Fruit fly (Drosophila melanogaster) whole organism, embryonic: ENCODE measurements around the gene CG42540.

Source experiments
- Asciz ChIP-seq: fragments of 200-800 bp; sonication (Bioruptor generic); optimal IDR thresholded peaks from 2 replicates; lab custom pipeline; 2017; ENCODE audit warnings: missing biosample characterization, mild to moderate bottlenecking, missing genetic modification characterization, missing genetic modification reagents
- Atf3 ChIP-seq: fragments of 200-800 bp; sonication (Bioruptor generic); optimal IDR thresholded peaks from 3 replicates; lab custom pipeline; 2016; ENCODE audit warnings: missing biosample characterization, missing genetic modification characterization
- Bteb2 ChIP-seq: fragments of 200-800 bp; sonication (Bioruptor generic); optimal IDR thresholded peaks from 2 replicates; lab custom pipeline; 2016; ENCODE audit warnings: missing biosample characterization, missing genetic modification characterization
- CG10147 ChIP-seq: fragments of 200-800 bp; sonication (Bioruptor generic); optimal IDR thresholded peaks from 2 replicates; lab custom pipeline; 2019; ENCODE audit warnings: missing biosample characterization, mild to moderate bottlenecking, missing genetic modification characterization, moderate library complexity
- CG10267 ChIP-seq: fragments of 200-800 bp; sonication (Bioruptor generic); optimal IDR thresholded peaks from 2 replicates; lab custom pipeline; 2018; ENCODE audit warnings: missing biosample characterization, mild to moderate bottlenecking, missing genetic modification characterization, moderate library complexity
- CG10654 ChIP-seq: fragments of 200-800 bp; sonication (Bioruptor generic); optimal IDR thresholded peaks from 2 replicates; lab custom pipeline; 2016; ENCODE audit warnings: missing biosample characterization, missing genetic modification characterization
- CG12155 ChIP-seq: fragments of 200-800 bp; sonication (Bioruptor generic); optimal IDR thresholded peaks from 3 replicates; lab custom pipeline; 2016; ENCODE audit warnings: missing biosample characterization, missing genetic modification characterization
- CG1233 ChIP-seq: fragments of 200-800 bp; sonication (Bioruptor generic); optimal IDR thresholded peaks from 4 replicates; lab custom pipeline; 2018; ENCODE audit warnings: missing biosample characterization, mild to moderate bottlenecking, missing genetic modification characterization
- CG13296 ChIP-seq: fragments of 200-800 bp; sonication (Bioruptor generic); optimal IDR thresholded peaks from 3 replicates; lab custom pipeline; 2018; ENCODE audit warnings: missing biosample characterization, mild to moderate bottlenecking, missing genetic modification characterization
- CG14050 ChIP-seq: fragments of 200-800 bp; sonication (Bioruptor generic); IDR thresholded peaks from 3 replicates; pipeline ENCODE4 v1.3.6; 2022; ENCODE audit warnings: missing biosample characterization, missing genetic modification characterization
- CG1529 ChIP-seq: fragments of 200-800 bp; sonication (Bioruptor generic); optimal IDR thresholded peaks from 3 replicates; lab custom pipeline; 2018; ENCODE audit warnings: missing biosample characterization, missing genetic modification characterization
- CG2202 ChIP-seq: fragments of 200-800 bp; sonication (Bioruptor generic); optimal IDR thresholded peaks from 2 replicates; lab custom pipeline; 2018; ENCODE audit warnings: missing biosample characterization, mild to moderate bottlenecking, missing genetic modification characterization
- CG30431 ChIP-seq: fragments of 200-800 bp; sonication (Bioruptor generic); optimal IDR thresholded peaks from 2 replicates; lab custom pipeline; 2017; ENCODE audit warnings: missing biosample characterization, missing genetic modification characterization
- CG3065 ChIP-seq: fragments of 200-800 bp; sonication (Bioruptor generic); optimal IDR thresholded peaks from 2 replicates; lab custom pipeline; 2016; ENCODE audit warnings: missing biosample characterization, missing genetic modification characterization
- CG31441 ChIP-seq: fragments of 200-800 bp; sonication (Bioruptor generic); IDR thresholded peaks from 2 replicates; pipeline ENCODE4 v1.3.6; 2022; ENCODE audit warnings: missing biosample characterization, missing genetic modification characterization
- CG4404 ChIP-seq: fragments of 200-800 bp; sonication (Bioruptor generic); IDR thresholded peaks from 2 replicates; pipeline ENCODE4 v1.3.6; 2022; ENCODE audit warnings: missing biosample characterization, missing genetic modification characterization
- CG5245 ChIP-seq: fragments of 200-800 bp; sonication (Bioruptor generic); optimal IDR thresholded peaks from 3 replicates; lab custom pipeline; 2016; ENCODE audit warnings: missing biosample characterization, missing genetic modification characterization
- CG6175 ChIP-seq: fragments of 200-800 bp; sonication (Bioruptor generic); IDR thresholded peaks from 3 replicates; pipeline ENCODE4 v1.3.6; 2022; ENCODE audit warnings: missing biosample characterization, missing genetic modification characterization
- CG7271 ChIP-seq: fragments of 200-800 bp; sonication (Bioruptor generic); optimal IDR thresholded peaks from 2 replicates; lab custom pipeline; 2018; ENCODE audit warnings: missing biosample characterization, mild to moderate bottlenecking, missing genetic modification characterization, moderate library complexity
- CG7556 ChIP-seq: fragments of 200-800 bp; sonication (Bioruptor generic); optimal IDR thresholded peaks from 2 replicates; lab custom pipeline; 2017; ENCODE audit warnings: missing biosample characterization, mild to moderate bottlenecking, missing genetic modification characterization
- CG8290 ChIP-seq, 3 experiments: fragments of 200-800 bp; sonication (Bioruptor generic); optimal IDR thresholded peaks; 2 replicates each; lab custom pipeline; 2016 to 2019; ENCODE audit warnings: missing biosample characterization in 3 of 3, missing genetic modification characterization in 3 of 3, mild to moderate bottlenecking in 2 of 3, moderate library complexity in 1 of 3
- CG8924 ChIP-seq: fragments of 200-800 bp; optimal IDR thresholded peaks from 3 replicates; lab custom pipeline; 2019; ENCODE audit warnings: missing biosample characterization, mild to moderate bottlenecking, missing genetic modification characterization, moderate library complexity
- CG9932 ChIP-seq: fragments of 200-800 bp; sonication (Bioruptor generic); IDR thresholded peaks from 2 replicates; pipeline ENCODE4 v1.3.6; 2022; ENCODE audit warnings: missing biosample characterization, missing genetic modification characterization
- Dp ChIP-seq: fragments of 200-800 bp; sonication (Bioruptor generic); optimal IDR thresholded peaks from 2 replicates; lab custom pipeline; 2018; ENCODE audit warnings: missing biosample characterization, mild to moderate bottlenecking, missing genetic modification characterization, moderate library complexity
- Gug ChIP-seq: fragments of 200-800 bp; sonication (Bioruptor generic); IDR thresholded peaks from 4 replicates; pipeline ENCODE4 v1.3.6; 2022; ENCODE audit warnings: missing biosample characterization, missing genetic modification characterization
- Hr78 ChIP-seq, 2 experiments: fragments of 200-800 bp in 1 of 2; fragments of >200 bp in 1 of 2; sonication (Bioruptor generic) in 1 of 2; optimal IDR thresholded peaks; 2 replicates each; lab custom pipeline; 2017 to 2019; ENCODE audit warnings: missing biosample characterization in 2 of 2, missing genetic modification characterization in 2 of 2, mild to moderate bottlenecking in 1 of 2, moderate library complexity in 1 of 2
- Mad ChIP-seq: fragments of 200-800 bp; sonication (Bioruptor generic); optimal IDR thresholded peaks from 2 replicates; lab custom pipeline; 2016; ENCODE audit warnings: missing biosample characterization, missing genetic modification characterization
- Med ChIP-seq: fragments of 200-800 bp; sonication (Bioruptor generic); peaks from one replicate; lab custom pipeline; 2016; ENCODE audit warnings: missing biosample characterization, missing genetic modification characterization, mild to moderate bottlenecking, inconsistent platforms, moderate library complexity
- Pdp1 ChIP-seq, 2 experiments: fragments of 200-800 bp; sonication (Bioruptor generic); optimal IDR thresholded peaks; 3 replicates each; lab custom pipeline; 2016; ENCODE audit warnings: missing biosample characterization in 2 of 2, missing genetic modification characterization in 2 of 2, mild to moderate bottlenecking in 1 of 2, moderate library complexity in 1 of 2
- Six4 ChIP-seq: fragments of 200-800 bp; sonication (Bioruptor generic); optimal IDR thresholded peaks from 2 replicates; lab custom pipeline; 2016; ENCODE audit warnings: missing biosample characterization, missing genetic modification characterization
- az2 ChIP-seq: fragments of 200-800 bp; sonication (Bioruptor generic); optimal IDR thresholded peaks from 3 replicates; lab custom pipeline; 2016; ENCODE audit warnings: missing biosample characterization, missing genetic modification characterization
- bbx ChIP-seq: fragments of 200-800 bp; sonication (Bioruptor generic); IDR thresholded peaks from 2 replicates; pipeline ENCODE4 v1.3.6; 2022; ENCODE audit warnings: missing biosample characterization, missing genetic modification characterization; ENCODE audit not compliant: partially characterized antibody
- bigmax ChIP-seq: fragments of 200-800 bp; sonication (Bioruptor generic); optimal IDR thresholded peaks from 2 replicates; lab custom pipeline; 2018; ENCODE audit warnings: missing biosample characterization, mild to moderate bottlenecking, missing genetic modification characterization
- disco-r ChIP-seq: fragments of 200-800 bp; sonication (Bioruptor generic); optimal IDR thresholded peaks from 2 replicates; lab custom pipeline; 2016; ENCODE audit warnings: missing biosample characterization, missing genetic modification characterization
- esg ChIP-seq: fragments of 200-800 bp; sonication (Bioruptor generic); conservative IDR thresholded peaks from 2 replicates; pipeline ENCODE4 v1.3.6; 2022; ENCODE audit warnings: missing biosample characterization, missing genetic modification characterization
- ind ChIP-seq: fragments of 200-800 bp; sonication (Bioruptor generic); optimal IDR thresholded peaks from 3 replicates; lab custom pipeline; 2016; ENCODE audit warnings: missing biosample characterization, missing genetic modification characterization
- maf-S ChIP-seq: fragments of 200-800 bp; sonication (Bioruptor generic); optimal IDR thresholded peaks from 2 replicates; lab custom pipeline; 2016; ENCODE audit warnings: missing biosample characterization, missing genetic modification characterization
- nerfin-1 ChIP-seq: fragments of 200-800 bp; sonication (Bioruptor generic); optimal IDR thresholded peaks from 3 replicates; lab custom pipeline; 2019; ENCODE audit warnings: missing biosample characterization, mild to moderate bottlenecking, missing genetic modification characterization, moderate library complexity
- nom ChIP-seq: fragments of 200-800 bp; sonication (Bioruptor generic); optimal IDR thresholded peaks from 2 replicates; lab custom pipeline; 2017; ENCODE audit warnings: missing biosample characterization, missing genetic modification characterization, mild to moderate bottlenecking, moderate library complexity, missing genetic modification reagents
- pan ChIP-seq, 4 experiments: fragments of >200 bp in 3 of 4; fragments of 200-800 bp in 1 of 4; sonication (Bioruptor generic) in 1 of 4; optimal IDR thresholded peaks in 3 of 4; IDR thresholded peaks in 1 of 4; 2 replicates each; pipeline versions ENCODE4 v1.3.6 to Lab custom; 2017 to 2022; ENCODE audit warnings: missing biosample characterization in 2 of 4, missing genetic modification characterization in 2 of 4, mixed read lengths in 1 of 4
- prd ChIP-seq, 3 experiments: fragments of >200 bp in 2 of 3; fragments of 200-800 bp in 1 of 3; sonication (Bioruptor generic) in 1 of 3; optimal IDR thresholded peaks in 2 of 3; IDR thresholded peaks in 1 of 3; 2 replicates in 2 of 3; 3 replicates in 1 of 3; pipeline versions ENCODE4 v1.3.6 to Lab custom; 2017 to 2022; ENCODE audit warnings: missing biosample characterization in 1 of 3, missing genetic modification characterization in 1 of 3
- row ChIP-seq: fragments of 200-800 bp; sonication (Bioruptor generic); IDR thresholded peaks from 3 replicates; pipeline ENCODE4 v1.3.6; 2022; ENCODE audit warnings: missing biosample characterization, missing genetic modification characterization
- sc ChIP-seq, 3 experiments: fragments of >200 bp in 2 of 3; fragments of 200-800 bp in 1 of 3; sonication (Bioruptor generic) in 1 of 3; optimal IDR thresholded peaks; 2 replicates in 2 of 3; 3 replicates in 1 of 3; lab custom pipeline; 2017; ENCODE audit warnings: mild to moderate bottlenecking in 1 of 3, missing biosample characterization in 1 of 3, missing genetic modification characterization in 1 of 3, missing genetic modification reagents in 1 of 3
- slp2 ChIP-seq: fragments of 200-800 bp; sonication (Bioruptor generic); optimal IDR thresholded peaks from 2 replicates; lab custom pipeline; 2016; ENCODE audit warnings: missing biosample characterization, missing genetic modification characterization
- sna ChIP-seq: fragments of 200-800 bp; sonication (Bioruptor generic); IDR thresholded peaks from 2 replicates; pipeline ENCODE4 v1.3.6; 2022; ENCODE audit warnings: missing biosample characterization, missing genetic modification characterization; ENCODE audit not compliant: partially characterized antibody
- tap ChIP-seq: fragments of 200-800 bp; optimal IDR thresholded peaks from 3 replicates; lab custom pipeline; 2019; ENCODE audit warnings: missing biosample characterization, mild to moderate bottlenecking, missing genetic modification characterization, moderate library complexity
- trem ChIP-seq: fragments of 200-800 bp; optimal IDR thresholded peaks from 3 replicates; lab custom pipeline; 2019; ENCODE audit warnings: missing biosample characterization, mild to moderate bottlenecking, missing genetic modification characterization, moderate library complexity
- unpg ChIP-seq: fragments of 200-800 bp; sonication (Bioruptor generic); optimal IDR thresholded peaks from 3 replicates; lab custom pipeline; 2018; ENCODE audit warnings: missing biosample characterization, mild to moderate bottlenecking, missing genetic modification characterization, moderate library complexity

CG42540 gene

dm6 chr3L:4546650-4547049, 9.2 kb upstream of the CG42540 start (continued):
- TF ChIP-seq CG8924 (tag; lab: Kevin White, UChicago) (peak; percentile 77), prd (optimal IDR thresholded peaks at IDR 0.05; lab: Kevin White, UChicago) (no peak), prd (GFP tag; IDR thresholded peaks at IDR 0.05; lab: Robert Waterston, UW) (peak; percentile 89), Gug (GFP tag; lab: Robert Waterston, UW) (peak; percentile 20; the same call in 1 of the 4 replicates), sna (no peak), CG6175 (no peak), CG7271 (tag; lab: Kevin White, UChicago) (peak; percentile 29), CG3065 (GFP tag; lab: Kevin White, UChicago) (peak; percentile 50), pan (optimal IDR thresholded peaks at IDR 0.05; lab: Kevin White, UChicago) (no peak), pan (GFP tag; optimal IDR thresholded peaks at IDR 0.05 in 1 of 2, IDR thresholded peaks at IDR 0.05 in 1 of 2) (peak in 1 of 2 experiments; percentile 52), bbx (GFP tag; lab: Robert Waterston, UW) (no peak), trem (tag; lab: Kevin White, UChicago) (peak; percentile 79), CG14050 (GFP tag; lab: Robert Waterston, UW) (no peak), CG10654 (GFP tag; lab: Kevin White, UChicago) (peak; percentile 53), CG7556 (peak; percentile 59), Six4 (GFP tag; lab: Kevin White, UChicago) (peak; percentile 57), slp2 (GFP tag; lab: Kevin White, UChicago) (no peak), CG9932 (GFP tag; lab: Robert Waterston, UW) (no peak), maf-S (GFP tag; lab: Kevin White, UChicago) (no peak), CG4404 (peak; percentile 84), Pdp1 (GFP tag; optimal IDR thresholded peaks at IDR 0.05; lab: Kevin White, UChicago) (peak in 1 of 2 experiments; percentile 14), esg (GFP tag; lab: Robert Waterston, UW) (no peak), CG1529 (GFP tag; lab: Kevin White, UChicago) (peak; percentile 54), unpg (peak; percentile 74), Mad (GFP tag; lab: Kevin White, UChicago) (peak; percentile 32), CG10147 (GFP tag; lab: Kevin White, UChicago) (peak; percentile 25), tap (peak; percentile 75), az2 (peak; percentile 68), nom (GFP tag; lab: Kevin White, UChicago) (peak; percentile 64), Hr78 (GFP tag; optimal IDR thresholded peaks at IDR 0.05; lab: Kevin White, UChicago) (peak in 1 of 2 experiments; percentile 25), sc (optimal IDR thresholded peaks at IDR 0.05; lab: Kevin White, UChicago) (no peak), sc (GFP tag; optimal IDR thresholded peaks at IDR 0.05; lab: Kevin White, UChicago) (peak; percentile 36), Bteb2 (GFP tag; lab: Kevin White, UChicago) (no peak), row (peak; percentile 80), CG1233 (GFP tag; lab: Kevin White, UChicago) (peak; percentile 60), CG5245 (GFP tag; lab: Kevin White, UChicago) (peak; percentile 53), disco-r (no peak), Med (GFP tag; lab: Kevin White, UChicago) (peak; percentile 74), Asciz (peak; percentile 56), Dp (GFP tag; lab: Kevin White, UChicago) (no peak), CG30431 (GFP tag; lab: Kevin White, UChicago) (peak; percentile 47), CG8290 (GFP tag; optimal IDR thresholded peaks at IDR 0.05; lab: Kevin White, UChicago) (peak; percentile 54), CG8290 (tag; optimal IDR thresholded peaks at IDR 0.05; lab: Kevin White, UChicago) (no peak), CG13296 (GFP tag; lab: Kevin White, UChicago) (no peak), bigmax (no peak), CG10267 (peak; percentile 81), ind (GFP tag; lab: Kevin White, UChicago) (peak; percentile 28), nerfin-1 (tag; lab: Kevin White, UChicago) (peak; percentile 63), CG12155 (GFP tag; lab: Kevin White, UChicago) (peak; percentile 19), CG2202 (tag; lab: Kevin White, UChicago) (peak; percentile 79), Atf3 (GFP tag; lab: Kevin White, UChicago) (peak; percentile 14), CG31441 (GFP tag; lab: Robert Waterston, UW) (peak; percentile 76)
